Worm (Caenorhabditis elegans) whole organism, mixed stage, embryonic: Measurements from ENCODE around the gene sru-30.

Source experiments
- M03D4.4 ChIP-seq: sonication (generic microtip); optimal IDR thresholded peaks from 2 replicates; lab custom pipeline; 2017; ENCODE audit warnings: mild to moderate bottlenecking, missing genetic modification characterization, missing compliant biosample characterization
- bed-3 ChIP-seq: fragments of 200-800 bp; sonication (Bioruptor generic); optimal IDR thresholded peaks from 3 replicates; lab custom pipeline; 2018; ENCODE audit warnings: mild to moderate bottlenecking, missing genetic modification characterization, moderate library complexity, missing compliant biosample characterization
- blmp-1 ChIP-seq: fragments of 150-350 bp; optimal IDR thresholded peaks from 2 replicates; lab custom pipeline; 2014; ENCODE audit warnings: missing biosample characterization, missing genetic modification characterization
- ceh-39 ChIP-seq: fragments of 150-350 bp; optimal IDR thresholded peaks from 2 replicates; lab custom pipeline; 2014; ENCODE audit warnings: missing biosample characterization, missing genetic modification characterization
- ceh-43 ChIP-seq: fragments of 200-800 bp; sonication (Bioruptor generic); optimal IDR thresholded peaks from 2 replicates; lab custom pipeline; 2018; ENCODE audit warnings: mild to moderate bottlenecking, missing genetic modification characterization, moderate library complexity, missing compliant biosample characterization
- ceh-83 ChIP-seq: fragments of 200-800 bp; sonication (Bioruptor generic); optimal IDR thresholded peaks from 2 replicates; lab custom pipeline; 2018; ENCODE audit warnings: mild to moderate bottlenecking, missing genetic modification characterization, missing compliant biosample characterization
- ces-1 ChIP-seq: fragments of 150-350 bp; optimal IDR thresholded peaks from 2 replicates; lab custom pipeline; 2014; ENCODE audit warnings: missing biosample characterization, missing genetic modification reagents, missing genetic modification characterization
- cnd-1 ChIP-seq: fragments of 200-800 bp; sonication (Bioruptor generic); optimal IDR thresholded peaks from 2 replicates; lab custom pipeline; 2018; ENCODE audit warnings: mild to moderate bottlenecking, missing genetic modification characterization, missing compliant biosample characterization
- drap-1 ChIP-seq: fragments of 200-800 bp; sonication (Bioruptor generic); optimal IDR thresholded peaks from 3 replicates; lab custom pipeline; 2018; ENCODE audit warnings: mild to moderate bottlenecking, missing genetic modification characterization, missing compliant biosample characterization
- elt-1 ChIP-seq: sonication (generic microtip); optimal IDR thresholded peaks from 2 replicates; lab custom pipeline; 2017; ENCODE audit warnings: missing genetic modification characterization, mild to moderate bottlenecking, missing compliant biosample characterization, antibody characterized with exemption, moderate library complexity, borderline replicate concordance; ENCODE audit not compliant: insufficient read depth
- elt-3 ChIP-seq: fragments of 150-350 bp; optimal IDR thresholded peaks from 2 replicates; lab custom pipeline; 2014; ENCODE audit warnings: missing biosample characterization, missing genetic modification characterization
- ham-2 ChIP-seq: fragments of 200-800 bp; sonication (Bioruptor generic); optimal IDR thresholded peaks from 2 replicates; lab custom pipeline; 2018; ENCODE audit warnings: mild to moderate bottlenecking, missing genetic modification characterization, missing compliant biosample characterization
- hlh-1 ChIP-seq: fragments of 150-350 bp; optimal IDR thresholded peaks from 2 replicates; lab custom pipeline; 2014; ENCODE audit warnings: missing biosample characterization, missing genetic modification reagents, missing genetic modification characterization
- lin-13 ChIP-seq: fragments of 150-350 bp; optimal IDR thresholded peaks from 2 replicates; lab custom pipeline; 2014; ENCODE audit warnings: missing biosample characterization, missing genetic modification characterization
- lin-32 ChIP-seq: fragments of 200-800 bp; sonication (Bioruptor generic); optimal IDR thresholded peaks from 2 replicates; lab custom pipeline; 2018; ENCODE audit warnings: mild to moderate bottlenecking, missing genetic modification characterization, missing compliant biosample characterization
- mab-5 ChIP-seq: fragments of 150-350 bp; optimal IDR thresholded peaks from 2 replicates; lab custom pipeline; 2014; ENCODE audit warnings: missing biosample characterization, missing genetic modification characterization
- nhr-12 ChIP-seq: fragments of 150-350 bp; optimal IDR thresholded peaks from 2 replicates; lab custom pipeline; 2014; ENCODE audit warnings: missing biosample characterization, missing genetic modification characterization
- nhr-2 ChIP-seq: fragments of 150-350 bp; optimal IDR thresholded peaks from 2 replicates; lab custom pipeline; 2014; ENCODE audit warnings: missing biosample characterization, missing genetic modification characterization
- nhr-237 ChIP-seq: fragments of 150-350 bp; optimal IDR thresholded peaks from 2 replicates; lab custom pipeline; 2014; ENCODE audit warnings: missing biosample characterization, missing genetic modification characterization
- nhr-28 ChIP-seq: fragments of 150-350 bp; optimal IDR thresholded peaks from 2 replicates; lab custom pipeline; 2014; ENCODE audit warnings: missing biosample characterization, missing genetic modification characterization
- sem-2 ChIP-seq: fragments of 200-800 bp; sonication (Bioruptor generic); optimal IDR thresholded peaks from 2 replicates; lab custom pipeline; 2018; ENCODE audit warnings: mild to moderate bottlenecking, missing genetic modification characterization, missing compliant biosample characterization
- snpc-4 ChIP-seq: fragments of 150-350 bp; optimal IDR thresholded peaks from 2 replicates; lab custom pipeline; 2014; ENCODE audit warnings: missing biosample characterization, missing genetic modification characterization
- sptf-1 ChIP-seq: sonication (generic microtip); optimal IDR thresholded peaks from 2 replicates; lab custom pipeline; 2017; ENCODE audit warnings: mild to moderate bottlenecking, missing genetic modification characterization, moderate library complexity, missing compliant biosample characterization
- tbx-8 ChIP-seq: fragments of 200-800 bp; sonication (Bioruptor generic); optimal IDR thresholded peaks from 2 replicates; lab custom pipeline; 2018; ENCODE audit warnings: mild to moderate bottlenecking, missing genetic modification characterization, moderate library complexity, missing compliant biosample characterization
- unc-120 ChIP-seq: sonication (generic microtip); optimal IDR thresholded peaks from 2 replicates; lab custom pipeline; 2017; ENCODE audit warnings: missing genetic modification characterization, missing compliant biosample characterization; ENCODE audit not compliant: poor library complexity, severe bottlenecking
- unc-39 ChIP-seq: fragments of 150-350 bp; optimal IDR thresholded peaks from 2 replicates; lab custom pipeline; 2014; ENCODE audit warnings: missing biosample characterization, missing genetic modification characterization
- unc-62 ChIP-seq: fragments of 150-350 bp; optimal IDR thresholded peaks from 2 replicates; lab custom pipeline; 2014; ENCODE audit warnings: missing biosample characterization, missing genetic modification reagents, missing genetic modification characterization
- zip-8 ChIP-seq: fragments of 150-350 bp; optimal IDR thresholded peaks from 2 replicates; lab custom pipeline; 2014; ENCODE audit warnings: missing biosample characterization, missing genetic modification characterization
- ztf-11 ChIP-seq: fragments of 150-350 bp; optimal IDR thresholded peaks from 2 replicates; lab custom pipeline; 2014; ENCODE audit warnings: missing biosample characterization, missing genetic modification characterization

sru-30 gene

ce11 chrV:9779418-9779817 is 34.2 kb upstream of the sru-30 start, which contains the start of gene F46B6.4:
F46B6.4 (minus strand) TSS chrV:9779518.
- TF ChIP-seq tbx-8 (no peak), cnd-1 (tag; lab: Kevin White, UChicago) (no peak), nhr-2 (tag; lab: Kevin White, UChicago) (no peak), ceh-39 (tag; lab: Kevin White, UChicago) (no peak), blmp-1 (tag; lab: Kevin White, UChicago) (no peak), ceh-43 (GFP tag; lab: Kevin White, UChicago) (no peak), unc-62 (no peak), elt-1 (tag; lab: Kevin White, UChicago) (no peak), ztf-11 (tag; lab: Kevin White, UChicago) (no peak), ces-1 (GFP tag; lab: Kevin White, UChicago) (no peak), nhr-237 (tag; lab: Kevin White, UChicago) (no peak), hlh-1 (tag; lab: Kevin White, UChicago) (no peak)
- TF ChIP-seq, all 35 proteins: peak for 0

- TF ChIP-seq bed-3 (GFP tag; lab: Kevin White, UChicago) (no peak), unc-120 (tag; lab: Kevin White, UChicago) (no peak), blmp-1 (tag; lab: Kevin White, UChicago) (no peak), ces-1 (GFP tag; lab: Kevin White, UChicago) (no peak), zip-8 (tag; lab: Kevin White, UChicago) (no peak), elt-3 (tag; lab: Kevin White, UChicago) (no peak), mab-5 (no peak), lin-32 (GFP tag; lab: Kevin White, UChicago) (no peak), elt-1 (tag; lab: Kevin White, UChicago) (no peak), ham-2 (no peak), nhr-2 (tag; lab: Kevin White, UChicago) (no peak), ceh-43 (GFP tag; lab: Kevin White, UChicago) (no peak), nhr-12 (no peak), unc-39 (tag; lab: Kevin White, UChicago) (no peak), ztf-11 (tag; lab: Kevin White, UChicago) (no peak), snpc-4 (tag; lab: Kevin White, UChicago) (no peak), M03D4.4 (tag; lab: Kevin White, UChicago) (no peak)
Measured at ce11 chrV:9782045-9782444, 31.6 kb upstream of the sru-30 start.

- TF ChIP-seq snpc-4 (tag; lab: Kevin White, UChicago), result no peak
- no peak for TF ChIP-seq unc-120 (tag; lab: Kevin White, UChicago)
- no peak for TF ChIP-seq lin-32 (GFP tag; lab: Kevin White, UChicago)
- no peak for TF ChIP-seq nhr-2 (tag; lab: Kevin White, UChicago)
- no peak for TF ChIP-seq nhr-28 (tag; lab: Kevin White, UChicago)
- no peak for TF ChIP-seq ceh-43 (GFP tag; lab: Kevin White, UChicago)
- no peak for TF ChIP-seq bed-3 (GFP tag; lab: Kevin White, UChicago)
- TF ChIP-seq unc-39 (tag; lab: Kevin White, UChicago), result no peak
- TF ChIP-seq elt-1 (tag; lab: Kevin White, UChicago), result no peak
- no peak for TF ChIP-seq mab-5
- TF ChIP-seq drap-1 (GFP tag; lab: Kevin White, UChicago), result no peak
Measured at ce11 chrV:9782969-9783368, 30.7 kb upstream of the sru-30 start, which contains the start of gene F46B6.5. F46B6.5 (minus strand) TSS chrV:9783069.

ce11 chrV:9784215-9784614 is 29.4 kb upstream of the sru-30 start:
- TF ChIP-seq drap-1 (GFP tag; lab: Kevin White, UChicago) (no peak), nhr-28 (tag; lab: Kevin White, UChicago) (no peak), sptf-1 (tag; lab: Kevin White, UChicago) (no peak), hlh-1 (tag; lab: Kevin White, UChicago) (no peak), unc-39 (tag; lab: Kevin White, UChicago) (no peak), zip-8 (tag; lab: Kevin White, UChicago) (no peak), unc-120 (tag; lab: Kevin White, UChicago) (no peak), ceh-83 (GFP tag; lab: Kevin White, UChicago) (no peak), lin-13 (tag; lab: Kevin White, UChicago) (no peak), elt-1 (tag; lab: Kevin White, UChicago) (no peak), sem-2 (GFP tag; lab: Kevin White, UChicago) (no peak), mab-5 (no peak), nhr-2 (tag; lab: Kevin White, UChicago) (no peak), blmp-1 (tag; lab: Kevin White, UChicago) (no peak)
